Worm (Caenorhabditis elegans) whole organism, mixed stage, embryonic: Measurements from ENCODE around the gene K02C4.2.

Source experiments
- M03D4.4 ChIP-seq: sonication (generic microtip); optimal IDR thresholded peaks from 2 replicates; lab custom pipeline; 2017; ENCODE audit warnings: mild to moderate bottlenecking, missing genetic modification characterization, missing compliant biosample characterization
- bed-3 ChIP-seq: fragments of 200-800 bp; sonication (Bioruptor generic); optimal IDR thresholded peaks from 3 replicates; lab custom pipeline; 2018; ENCODE audit warnings: mild to moderate bottlenecking, missing genetic modification characterization, moderate library complexity, missing compliant biosample characterization
- blmp-1 ChIP-seq: fragments of 150-350 bp; optimal IDR thresholded peaks from 2 replicates; lab custom pipeline; 2014; ENCODE audit warnings: missing biosample characterization, missing genetic modification characterization
- ceh-43 ChIP-seq: fragments of 200-800 bp; sonication (Bioruptor generic); optimal IDR thresholded peaks from 2 replicates; lab custom pipeline; 2018; ENCODE audit warnings: mild to moderate bottlenecking, missing genetic modification characterization, moderate library complexity, missing compliant biosample characterization
- ces-1 ChIP-seq: fragments of 150-350 bp; optimal IDR thresholded peaks from 2 replicates; lab custom pipeline; 2014; ENCODE audit warnings: missing biosample characterization, missing genetic modification reagents, missing genetic modification characterization
- drap-1 ChIP-seq: fragments of 200-800 bp; sonication (Bioruptor generic); optimal IDR thresholded peaks from 3 replicates; lab custom pipeline; 2018; ENCODE audit warnings: mild to moderate bottlenecking, missing genetic modification characterization, missing compliant biosample characterization
- elt-1 ChIP-seq: sonication (generic microtip); optimal IDR thresholded peaks from 2 replicates; lab custom pipeline; 2017; ENCODE audit warnings: missing genetic modification characterization, mild to moderate bottlenecking, missing compliant biosample characterization, antibody characterized with exemption, moderate library complexity, borderline replicate concordance; ENCODE audit not compliant: insufficient read depth
- elt-3 ChIP-seq: fragments of 150-350 bp; optimal IDR thresholded peaks from 2 replicates; lab custom pipeline; 2014; ENCODE audit warnings: missing biosample characterization, missing genetic modification characterization
- ham-2 ChIP-seq: fragments of 200-800 bp; sonication (Bioruptor generic); optimal IDR thresholded peaks from 2 replicates; lab custom pipeline; 2018; ENCODE audit warnings: mild to moderate bottlenecking, missing genetic modification characterization, missing compliant biosample characterization
- hlh-1 ChIP-seq: fragments of 150-350 bp; optimal IDR thresholded peaks from 2 replicates; lab custom pipeline; 2014; ENCODE audit warnings: missing biosample characterization, missing genetic modification reagents, missing genetic modification characterization
- lin-32 ChIP-seq: fragments of 200-800 bp; sonication (Bioruptor generic); optimal IDR thresholded peaks from 2 replicates; lab custom pipeline; 2018; ENCODE audit warnings: mild to moderate bottlenecking, missing genetic modification characterization, missing compliant biosample characterization
- mab-5 ChIP-seq: fragments of 150-350 bp; optimal IDR thresholded peaks from 2 replicates; lab custom pipeline; 2014; ENCODE audit warnings: missing biosample characterization, missing genetic modification characterization
- mep-1 ChIP-seq: fragments of 150-350 bp; optimal IDR thresholded peaks from 2 replicates; lab custom pipeline; 2017; ENCODE audit warnings: missing biosample characterization, missing genetic modification reagents, missing genetic modification characterization, inconsistent platforms
- mls-2 ChIP-seq: sonication (generic microtip); optimal IDR thresholded peaks from 2 replicates; lab custom pipeline; 2016; ENCODE audit warnings: mild to moderate bottlenecking, missing genetic modification characterization, moderate library complexity, missing compliant biosample characterization
- nhr-12 ChIP-seq: fragments of 150-350 bp; optimal IDR thresholded peaks from 2 replicates; lab custom pipeline; 2014; ENCODE audit warnings: missing biosample characterization, missing genetic modification characterization
- nhr-2 ChIP-seq: fragments of 150-350 bp; optimal IDR thresholded peaks from 2 replicates; lab custom pipeline; 2014; ENCODE audit warnings: missing biosample characterization, missing genetic modification characterization
- nhr-237 ChIP-seq: fragments of 150-350 bp; optimal IDR thresholded peaks from 2 replicates; lab custom pipeline; 2014; ENCODE audit warnings: missing biosample characterization, missing genetic modification characterization
- nhr-28 ChIP-seq: fragments of 150-350 bp; optimal IDR thresholded peaks from 2 replicates; lab custom pipeline; 2014; ENCODE audit warnings: missing biosample characterization, missing genetic modification characterization
- nhr-76 ChIP-seq: sonication (generic microtip); optimal IDR thresholded peaks from 2 replicates; lab custom pipeline; 2017; ENCODE audit warnings: missing biosample characterization, missing genetic modification characterization
- pha-4 ChIP-seq: fragments of 150-350 bp; optimal IDR thresholded peaks from 2 replicates; lab custom pipeline; 2018; ENCODE audit warnings: missing biosample characterization, missing genetic modification reagents, missing genetic modification characterization
- sem-2 ChIP-seq: fragments of 200-800 bp; sonication (Bioruptor generic); optimal IDR thresholded peaks from 2 replicates; lab custom pipeline; 2018; ENCODE audit warnings: mild to moderate bottlenecking, missing genetic modification characterization, missing compliant biosample characterization
- snpc-4 ChIP-seq: fragments of 150-350 bp; optimal IDR thresholded peaks from 2 replicates; lab custom pipeline; 2014; ENCODE audit warnings: missing biosample characterization, missing genetic modification characterization
- sptf-1 ChIP-seq: sonication (generic microtip); optimal IDR thresholded peaks from 2 replicates; lab custom pipeline; 2017; ENCODE audit warnings: mild to moderate bottlenecking, missing genetic modification characterization, moderate library complexity, missing compliant biosample characterization
- tbx-8 ChIP-seq: fragments of 200-800 bp; sonication (Bioruptor generic); optimal IDR thresholded peaks from 2 replicates; lab custom pipeline; 2018; ENCODE audit warnings: mild to moderate bottlenecking, missing genetic modification characterization, moderate library complexity, missing compliant biosample characterization
- unc-120 ChIP-seq: sonication (generic microtip); optimal IDR thresholded peaks from 2 replicates; lab custom pipeline; 2017; ENCODE audit warnings: missing genetic modification characterization, missing compliant biosample characterization; ENCODE audit not compliant: poor library complexity, severe bottlenecking
- unc-39 ChIP-seq: fragments of 150-350 bp; optimal IDR thresholded peaks from 2 replicates; lab custom pipeline; 2014; ENCODE audit warnings: missing biosample characterization, missing genetic modification characterization
- unc-62 ChIP-seq: fragments of 150-350 bp; optimal IDR thresholded peaks from 2 replicates; lab custom pipeline; 2014; ENCODE audit warnings: missing biosample characterization, missing genetic modification reagents, missing genetic modification characterization
- zip-8 ChIP-seq: fragments of 150-350 bp; optimal IDR thresholded peaks from 2 replicates; lab custom pipeline; 2014; ENCODE audit warnings: missing biosample characterization, missing genetic modification characterization
- ztf-11 ChIP-seq: fragments of 150-350 bp; optimal IDR thresholded peaks from 2 replicates; lab custom pipeline; 2014; ENCODE audit warnings: missing biosample characterization, missing genetic modification characterization

The K02C4.2 gene

ce11 chrII:8093283-8093682, 17.7 kb downstream of the K02C4.2 start:
- no peak for TF ChIP-seq nhr-237 (tag; lab: Kevin White, UChicago)
- no peak for TF ChIP-seq drap-1 (GFP tag; lab: Kevin White, UChicago)
- TF ChIP-seq mab-5 (tag; lab: Kevin White, UChicago) = no peak
- no peak for TF ChIP-seq ztf-11 (tag; lab: Kevin White, UChicago)
- TF ChIP-seq bed-3 (GFP tag; lab: Kevin White, UChicago) = no peak
- TF ChIP-seq snpc-4 (tag; lab: Kevin White, UChicago) = no peak
- TF ChIP-seq blmp-1 (tag; lab: Kevin White, UChicago) = no peak
- no peak for TF ChIP-seq ceh-43 (GFP tag; lab: Kevin White, UChicago)
- no peak for TF ChIP-seq hlh-1 (tag; lab: Kevin White, UChicago)
- no peak for TF ChIP-seq ham-2 (GFP tag; lab: Kevin White, UChicago)
- TF ChIP-seq pha-4 (tag; lab: Kevin White, UChicago) = no peak
- TF ChIP-seq tbx-8 (GFP tag; lab: Kevin White, UChicago) = no peak
- TF ChIP-seq sptf-1 (tag; lab: Kevin White, UChicago) = no peak
- TF ChIP-seq elt-1 (tag; lab: Kevin White, UChicago) = no peak
- no peak for TF ChIP-seq nhr-76 (tag; lab: Kevin White, UChicago)
- no peak for TF ChIP-seq sem-2 (GFP tag; lab: Kevin White, UChicago)
- TF ChIP-seq unc-62 (GFP tag; lab: Kevin White, UChicago) = no peak
- TF ChIP-seq mls-2 = no peak
- no peak for TF ChIP-seq nhr-2 (tag; lab: Kevin White, UChicago)
- no peak for TF ChIP-seq nhr-28 (tag; lab: Kevin White, UChicago)

ce11 chrII:8093914-8094313, 18.4 kb downstream of the K02C4.2 start:
- TF ChIP-seq blmp-1 (tag; lab: Kevin White, UChicago) (peak; percentile 12), lin-32 (no peak), mep-1 (no peak), pha-4 (tag; lab: Kevin White, UChicago) (no peak), elt-1 (tag; lab: Kevin White, UChicago) (no peak)

- TF ChIP-seq pha-4 (tag; lab: Kevin White, UChicago) (no peak), elt-3 (tag; lab: Kevin White, UChicago) (no peak), nhr-2 (tag; lab: Kevin White, UChicago) (peak; percentile 49), ces-1 (GFP tag; lab: Kevin White, UChicago) (no peak)
Observed at ce11 chrII:8099212-8099784, 23.7 kb downstream of the K02C4.2 start.

ce11 chrII:8102041-8102440, 26.5 kb downstream of the K02C4.2 start, which contains the start of gene sre-2:
Gene sre-2, minus strand, starts transcription at chrII:8102141.
- TF ChIP-seq sem-2 (GFP tag; lab: Kevin White, UChicago) (no peak), unc-62 (GFP tag; lab: Kevin White, UChicago) (no peak), nhr-2 (tag; lab: Kevin White, UChicago) (no peak), nhr-28 (tag; lab: Kevin White, UChicago) (no peak), lin-32 (no peak), sptf-1 (tag; lab: Kevin White, UChicago) (no peak), nhr-76 (tag; lab: Kevin White, UChicago) (no peak), ham-2 (GFP tag; lab: Kevin White, UChicago) (no peak), M03D4.4 (tag; lab: Kevin White, UChicago) (no peak), mls-2 (no peak), nhr-12 (tag; lab: Kevin White, UChicago) (no peak), tbx-8 (GFP tag; lab: Kevin White, UChicago) (no peak), ces-1 (GFP tag; lab: Kevin White, UChicago) (no peak), mab-5 (tag; lab: Kevin White, UChicago) (no peak), drap-1 (GFP tag; lab: Kevin White, UChicago) (no peak), zip-8 (tag; lab: Kevin White, UChicago) (no peak), hlh-1 (tag; lab: Kevin White, UChicago) (no peak), ceh-43 (GFP tag; lab: Kevin White, UChicago) (no peak)

- TF ChIP-seq unc-120 (peak; percentile 84), unc-39 (no peak), unc-62 (GFP tag; lab: Kevin White, UChicago) (peak; percentile 4), hlh-1 (tag; lab: Kevin White, UChicago) (peak; percentile 91)
Observed at ce11 chrII:8104998-8105397, 29.4 kb downstream of the K02C4.2 start, which contains the start of gene sfxn-5. Gene sfxn-5, minus strand, starts transcription at chrII:8105052.
